Fruit fly (Drosophila melanogaster): ENCODE measurements around the gene Cpr65Ax2.

- TF ChIP-seq pan (optimal IDR thresholded peaks at IDR 0.05) (no peak), Vsx2 (GFP tag; optimal IDR thresholded peaks at IDR 0.05; ENCODE audit: partially characterized antibody) (no peak), Sp1 (GFP tag; optimal IDR thresholded peaks at IDR 0.05) (no peak), OdsH (GFP tag; optimal IDR thresholded peaks at IDR 0.05) (no peak), Myc (optimal IDR thresholded peaks at IDR 0.05) (no peak), Abd-B (GFP tag; optimal IDR thresholded peaks at IDR 0.05) (no peak), woc (GFP tag; optimal IDR thresholded peaks at IDR 0.05) (no peak)
Observed at dm6 chr3L:6106717-6107116, 43.9 kb downstream of the Cpr65Ax2 start.
